Fruit fly (Drosophila melanogaster) whole organism, embryonic: ENCODE results near the gene dmrt11E.

ENCODE experiments used
- Atf6 ChIP-seq: fragments of 200-800 bp; sonication (Bioruptor generic); IDR thresholded peaks from 2 replicates; pipeline ENCODE4 v1.3.6; 2022; ENCODE audit warnings: missing biosample characterization, missing genetic modification characterization
- Awh ChIP-seq: fragments of 200-800 bp; sonication (Bioruptor generic); IDR thresholded peaks from 2 replicates; pipeline ENCODE4, ENCODE4 v1.3.6; 2022; ENCODE audit warnings: missing biosample characterization, missing genetic modification characterization
- B-H2 ChIP-seq: fragments of 200-800 bp; sonication (Bioruptor generic); optimal IDR thresholded peaks from 2 replicates; lab custom pipeline; 2018; ENCODE audit warnings: missing biosample characterization, mild to moderate bottlenecking, missing genetic modification characterization
- Bdp1 ChIP-seq: fragments of 200-800 bp; sonication (Bioruptor generic); optimal IDR thresholded peaks from 3 replicates; lab custom pipeline; 2016; ENCODE audit warnings: missing biosample characterization, missing genetic modification characterization
- CG11695 ChIP-seq: fragments of 200-800 bp; sonication (Bioruptor generic); IDR thresholded peaks from 3 replicates; pipeline ENCODE4 v1.3.6; 2022; ENCODE audit warnings: missing biosample characterization, missing genetic modification characterization
- CG12391 ChIP-seq: fragments of 200-800 bp; sonication (Bioruptor generic); optimal IDR thresholded peaks from 3 replicates; lab custom pipeline; 2018; ENCODE audit warnings: missing biosample characterization, mild to moderate bottlenecking, missing genetic modification characterization, moderate library complexity
- CG12769 ChIP-seq: fragments of 200-800 bp; sonication (Bioruptor generic); optimal IDR thresholded peaks from 2 replicates; lab custom pipeline; 2019; ENCODE audit warnings: missing biosample characterization, mild to moderate bottlenecking, missing genetic modification characterization, moderate library complexity
- CG14014 ChIP-seq: fragments of 200-800 bp; sonication (Bioruptor generic); IDR thresholded peaks from 2 replicates; pipeline ENCODE4 v1.3.6; 2022; ENCODE audit warnings: missing biosample characterization, missing genetic modification characterization
- CG1529 ChIP-seq: fragments of 200-800 bp; sonication (Bioruptor generic); optimal IDR thresholded peaks from 3 replicates; lab custom pipeline; 2018; ENCODE audit warnings: missing biosample characterization, missing genetic modification characterization
- CG15479 ChIP-seq: fragments of 200-800 bp; sonication (Bioruptor generic); optimal IDR thresholded peaks from 3 replicates; lab custom pipeline; 2019; ENCODE audit warnings: missing biosample characterization, mild to moderate bottlenecking, missing genetic modification characterization, moderate library complexity
- CG15601 ChIP-seq: fragments of 200-800 bp; sonication (Bioruptor generic); optimal IDR thresholded peaks from 3 replicates; lab custom pipeline; 2019; ENCODE audit warnings: missing biosample characterization, mild to moderate bottlenecking, missing genetic modification characterization, moderate library complexity
- CG16779 ChIP-seq: fragments of 200-800 bp; sonication (Bioruptor generic); IDR thresholded peaks from 2 replicates; pipeline ENCODE4 v1.3.6; 2022; ENCODE audit warnings: missing biosample characterization, missing genetic modification characterization
- CG2120 ChIP-seq: fragments of 200-800 bp; sonication (Bioruptor generic); optimal IDR thresholded peaks from 3 replicates; lab custom pipeline; 2016; ENCODE audit warnings: missing biosample characterization, missing genetic modification characterization
- CG30020 ChIP-seq: fragments of 200-800 bp; optimal IDR thresholded peaks from 2 replicates; lab custom pipeline; 2019; ENCODE audit warnings: missing biosample characterization, mild to moderate bottlenecking, missing genetic modification characterization, moderate library complexity
- CG6254 ChIP-seq: fragments of 200-800 bp; sonication (Bioruptor generic); optimal IDR thresholded peaks from 3 replicates; lab custom pipeline; 2017; ENCODE audit warnings: mild to moderate bottlenecking, missing biosample characterization, missing genetic modification reagents, missing genetic modification characterization
- CG6654 ChIP-seq: fragments of 200-800 bp; sonication (Bioruptor generic); optimal IDR thresholded peaks from 2 replicates; lab custom pipeline; 2017; ENCODE audit warnings: missing biosample characterization, mild to moderate bottlenecking, missing genetic modification characterization
- CG7271 ChIP-seq: fragments of 200-800 bp; sonication (Bioruptor generic); optimal IDR thresholded peaks from 2 replicates; lab custom pipeline; 2018; ENCODE audit warnings: missing biosample characterization, mild to moderate bottlenecking, missing genetic modification characterization, moderate library complexity
- CG9609 ChIP-seq: fragments of 200-800 bp; sonication (Bioruptor generic); optimal IDR thresholded peaks from 3 replicates; lab custom pipeline; 2016; ENCODE audit warnings: missing biosample characterization, missing genetic modification characterization
- CrebB ChIP-seq: fragments of 200-800 bp; sonication (Bioruptor generic); optimal IDR thresholded peaks from 3 replicates; lab custom pipeline; 2018; ENCODE audit warnings: missing biosample characterization, mild to moderate bottlenecking, missing genetic modification characterization
- Doc2 ChIP-seq: fragments of 200-800 bp; sonication (Bioruptor generic); IDR thresholded peaks from 2 replicates; pipeline ENCODE4 v1.3.6; 2022; ENCODE audit warnings: missing biosample characterization, missing genetic modification characterization
- E2f1 ChIP-seq: fragments of 200-800 bp; sonication (Bioruptor generic); IDR thresholded peaks from 2 replicates; pipeline ENCODE4 v1.3.6; 2022; ENCODE audit warnings: missing biosample characterization, missing genetic modification characterization
- Ets65A ChIP-seq: fragments of 200-800 bp; sonication (Bioruptor generic); peaks from one replicate; lab custom pipeline; 2016; ENCODE audit warnings: missing biosample characterization, missing genetic modification characterization
- GATAe ChIP-seq: fragments of 200-800 bp; sonication (Bioruptor generic); conservative IDR thresholded peaks from 2 replicates; pipeline ENCODE4 v1.3.6; 2022; ENCODE audit warnings: missing biosample characterization, missing genetic modification characterization
- HHEX ChIP-seq: fragments of 200-800 bp; sonication (Bioruptor generic); optimal IDR thresholded peaks from 3 replicates; lab custom pipeline; 2017; ENCODE audit warnings: missing biosample characterization, mild to moderate bottlenecking, missing genetic modification characterization, missing genetic modification reagents
- HmgD ChIP-seq: fragments of 200-800 bp; sonication (Bioruptor generic); optimal IDR thresholded peaks from 3 replicates; lab custom pipeline; 2016; ENCODE audit warnings: missing biosample characterization, missing genetic modification characterization
- HmgZ ChIP-seq: fragments of 200-800 bp; sonication (Bioruptor generic); optimal IDR thresholded peaks from 2 replicates; lab custom pipeline; 2018; ENCODE audit warnings: missing biosample characterization, mild to moderate bottlenecking, missing genetic modification characterization
- Med ChIP-seq: fragments of 200-800 bp; sonication (Bioruptor generic); peaks from one replicate; lab custom pipeline; 2016; ENCODE audit warnings: missing biosample characterization, missing genetic modification characterization, mild to moderate bottlenecking, inconsistent platforms, moderate library complexity
- NK7.1 ChIP-seq: fragments of 200-800 bp; sonication (Bioruptor generic); optimal IDR thresholded peaks from 3 replicates; lab custom pipeline; 2016; ENCODE audit warnings: missing biosample characterization, missing genetic modification characterization
- NfI ChIP-seq: fragments of 200-800 bp; sonication (Bioruptor generic); optimal IDR thresholded peaks from 3 replicates; lab custom pipeline; 2018; ENCODE audit warnings: missing biosample characterization, mild to moderate bottlenecking, missing genetic modification characterization, moderate library complexity
- PHDP ChIP-seq: fragments of 200-800 bp; sonication (Bioruptor generic); optimal IDR thresholded peaks from 3 replicates; lab custom pipeline; 2018; ENCODE audit warnings: missing biosample characterization, mild to moderate bottlenecking, missing genetic modification characterization, moderate library complexity
- Pdp1 ChIP-seq, 2 experiments: fragments of 200-800 bp; sonication (Bioruptor generic); optimal IDR thresholded peaks; 3 replicates each; lab custom pipeline; 2016; ENCODE audit warnings: missing biosample characterization in 2 of 2, missing genetic modification characterization in 2 of 2, mild to moderate bottlenecking in 1 of 2, moderate library complexity in 1 of 2
- Poxn ChIP-seq: fragments of 200-800 bp; sonication (Bioruptor generic); IDR thresholded peaks from 2 replicates; pipeline ENCODE4 v1.3.6; 2022; ENCODE audit warnings: missing biosample characterization, missing genetic modification characterization
- Six4 ChIP-seq: fragments of 200-800 bp; sonication (Bioruptor generic); optimal IDR thresholded peaks from 2 replicates; lab custom pipeline; 2016; ENCODE audit warnings: missing biosample characterization, missing genetic modification characterization
- Trl ChIP-seq, 3 experiments: fragments of >200 bp in 2 of 3; fragments of 200-800 bp in 1 of 3; sonication (Bioruptor generic) in 1 of 3; optimal IDR thresholded peaks; 2 replicates in 1 of 3; 3 replicates in 2 of 3; lab custom pipeline; 2016 to 2017; ENCODE audit warnings: missing biosample characterization in 1 of 3, missing genetic modification characterization in 1 of 3
- ab ChIP-seq: fragments of 200-800 bp; sonication (Bioruptor generic); optimal IDR thresholded peaks from 2 replicates; lab custom pipeline; 2016; ENCODE audit warnings: missing biosample characterization, missing genetic modification characterization
- bigmax ChIP-seq: fragments of 200-800 bp; sonication (Bioruptor generic); optimal IDR thresholded peaks from 2 replicates; lab custom pipeline; 2018; ENCODE audit warnings: missing biosample characterization, mild to moderate bottlenecking, missing genetic modification characterization
- cas ChIP-seq: fragments of 200-800 bp; sonication (Bioruptor generic); IDR thresholded peaks from 2 replicates; pipeline ENCODE4 v1.3.6; 2022; ENCODE audit warnings: missing biosample characterization, missing genetic modification characterization
- dmrt11E ChIP-seq: fragments of 200-800 bp; sonication (Bioruptor generic); optimal IDR thresholded peaks from 3 replicates; lab custom pipeline; 2018; ENCODE audit warnings: missing biosample characterization, mild to moderate bottlenecking, missing genetic modification characterization, moderate library complexity
- dpn ChIP-seq, 2 experiments: fragments of 200-800 bp; sonication (Bioruptor generic); optimal IDR thresholded peaks; 3 replicates each; lab custom pipeline; 2016; ENCODE audit warnings: missing biosample characterization in 2 of 2, missing genetic modification characterization in 2 of 2
- ewg ChIP-seq: fragments of 200-800 bp; sonication (Bioruptor generic); optimal IDR thresholded peaks from 3 replicates; lab custom pipeline; 2017; ENCODE audit warnings: mild to moderate bottlenecking, missing biosample characterization, missing genetic modification reagents, missing genetic modification characterization
- fu2 ChIP-seq: fragments of 200-800 bp; sonication (Bioruptor generic); optimal IDR thresholded peaks from 2 replicates; lab custom pipeline; 2016; ENCODE audit warnings: missing biosample characterization, missing genetic modification characterization
- hkb ChIP-seq, 2 experiments: fragments of 200-800 bp in 1 of 2; fragments of >200 bp in 1 of 2; sonication (Bioruptor generic) in 1 of 2; IDR thresholded peaks in 1 of 2; optimal IDR thresholded peaks in 1 of 2; 2 replicates each; pipeline versions ENCODE4 v1.3.6 to Lab custom; 2017 to 2022; ENCODE audit warnings: missing biosample characterization in 1 of 2, missing genetic modification characterization in 1 of 2
- hth ChIP-seq: fragments of >200 bp; optimal IDR thresholded peaks from 2 replicates; lab custom pipeline; 2017; ENCODE audit warnings: inconsistent platforms
- ind ChIP-seq: fragments of 200-800 bp; sonication (Bioruptor generic); optimal IDR thresholded peaks from 3 replicates; lab custom pipeline; 2016; ENCODE audit warnings: missing biosample characterization, missing genetic modification characterization
- lilli ChIP-seq: fragments of 200-800 bp; sonication (Bioruptor generic); optimal IDR thresholded peaks from 3 replicates; lab custom pipeline; 2016; ENCODE audit warnings: missing biosample characterization, missing genetic modification characterization
- pzg ChIP-seq: fragments of 200-800 bp; sonication (Bioruptor generic); optimal IDR thresholded peaks from 3 replicates; lab custom pipeline; 2018; ENCODE audit warnings: missing biosample characterization, mild to moderate bottlenecking, missing genetic modification characterization, moderate library complexity
- row ChIP-seq: fragments of 200-800 bp; sonication (Bioruptor generic); IDR thresholded peaks from 3 replicates; pipeline ENCODE4 v1.3.6; 2022; ENCODE audit warnings: missing biosample characterization, missing genetic modification characterization
- slp2 ChIP-seq: fragments of 200-800 bp; sonication (Bioruptor generic); optimal IDR thresholded peaks from 2 replicates; lab custom pipeline; 2016; ENCODE audit warnings: missing biosample characterization, missing genetic modification characterization
- tup ChIP-seq: fragments of 200-800 bp; sonication (Bioruptor generic); optimal IDR thresholded peaks from 2 replicates; lab custom pipeline; 2016; ENCODE audit warnings: missing biosample characterization, mild to moderate bottlenecking, missing genetic modification characterization, moderate library complexity

dmrt11E gene

DNA sequence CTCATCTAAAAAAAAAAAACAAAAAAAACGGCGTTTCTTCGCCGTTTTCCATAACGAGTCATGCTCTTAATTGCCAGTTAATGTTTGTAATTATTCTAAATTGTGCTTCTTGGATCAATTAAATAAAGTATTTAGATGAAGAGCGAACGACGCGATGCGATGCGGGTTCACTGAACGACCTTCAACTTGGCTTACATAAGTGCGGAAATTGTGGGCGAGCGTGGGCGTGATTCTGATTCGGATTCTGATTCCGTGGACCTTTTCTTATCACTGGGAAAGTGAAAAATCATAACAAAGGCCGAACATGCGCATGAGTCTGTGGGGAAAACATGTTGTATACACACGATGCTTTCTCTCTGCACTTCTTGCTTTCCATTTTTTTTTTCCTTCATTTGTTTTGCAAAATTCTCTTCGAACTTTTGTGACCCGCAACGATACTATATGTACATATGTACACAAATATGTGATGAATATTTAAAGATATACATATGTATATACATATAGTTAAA, 7.6 kb downstream of the dmrt11E start:
- TF ChIP-seq fu2 (no peak), ewg (GFP tag; lab: Kevin White, UChicago) (peak; percentile 51), Pdp1 (GFP tag; optimal IDR thresholded peaks at IDR 0.05; lab: Kevin White, UChicago) (peak in 1 of 2 experiments; percentile 62), CG15601 (tag; lab: Kevin White, UChicago) (no peak), tup (GFP tag; lab: Kevin White, UChicago) (no peak), CrebB (tag; lab: Kevin White, UChicago) (no peak)

DNA sequence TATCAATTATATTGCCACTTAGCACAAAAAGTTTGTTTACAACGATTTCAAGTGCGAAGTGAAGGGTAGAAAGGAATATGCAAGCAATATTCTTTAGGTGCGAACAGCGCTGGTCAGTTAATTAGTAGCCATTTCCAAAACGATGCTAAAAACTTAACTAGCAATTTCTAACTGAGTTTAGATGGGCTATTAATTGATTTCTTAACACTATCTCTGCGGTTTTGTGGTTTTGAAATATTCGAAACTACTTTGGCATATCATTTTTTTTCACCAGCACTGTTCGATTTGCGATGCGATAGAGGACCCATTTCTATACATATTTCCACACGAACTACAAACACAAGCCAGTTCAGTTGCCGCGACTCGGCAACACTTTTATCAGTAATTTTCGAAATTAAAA, 8.5 kb downstream of the dmrt11E start:
- TF ChIP-seq lilli (GFP tag; lab: Kevin White, UChicago), result peak; percentile 49
- no peak for TF ChIP-seq HmgD (GFP tag; lab: Kevin White, UChicago)
- peak; percentile 27 for TF ChIP-seq HHEX (GFP tag; lab: Kevin White, UChicago)
- TF ChIP-seq hkb (optimal IDR thresholded peaks at IDR 0.05; lab: Kevin White, UChicago), result no peak
- peak; percentile 25; the same call in 1 of the 2 replicates for TF ChIP-seq hkb (GFP tag; IDR thresholded peaks at IDR 0.05; lab: Robert Waterston, UW)
- TF ChIP-seq CG12391, result no peak
- TF ChIP-seq bigmax (GFP tag; lab: Kevin White, UChicago), result no peak
- peak; percentile 16; the same call in 1 of the 2 replicates for TF ChIP-seq CG14014 (GFP tag; lab: Robert Waterston, UW)
- TF ChIP-seq hth (lab: Kevin White, UChicago), result no peak
- TF ChIP-seq CG16779 (GFP tag; lab: Robert Waterston, UW), result no peak
- peak; percentile 19 for TF ChIP-seq HmgZ (tag; lab: Kevin White, UChicago)
- peak; percentile 46 for TF ChIP-seq CG12769 (tag; lab: Kevin White, UChicago)
- TF ChIP-seq slp2 (GFP tag; lab: Kevin White, UChicago), result no peak
- peak; percentile 3 for TF ChIP-seq ind (GFP tag; lab: Kevin White, UChicago)
- peak; percentile 30; the same call in 1 of the 2 replicates for TF ChIP-seq Atf6
- TF ChIP-seq Bdp1 (GFP tag; lab: Kevin White, UChicago), result no peak
- no peak for TF ChIP-seq NK7.1 (GFP tag; lab: Kevin White, UChicago)
- no peak for TF ChIP-seq ab (GFP tag; lab: Kevin White, UChicago)
- no peak for TF ChIP-seq CG1529
- TF ChIP-seq dmrt11E (tag; lab: Kevin White, UChicago), result no peak
- peak; percentile 51; the same call in 2 of the 3 replicates for TF ChIP-seq row (GFP tag; lab: Robert Waterston, UW)
- TF ChIP-seq CG30020 (tag; lab: Kevin White, UChicago), result no peak
- 0 out of 3 replicates have a peak, but pooled peaks have one; percentile 42 for TF ChIP-seq CG11695 (GFP tag; lab: Robert Waterston, UW)
- TF ChIP-seq pzg (GFP tag; lab: Kevin White, UChicago), result no peak
- peak; percentile 86 for TF ChIP-seq Med (GFP tag; lab: Kevin White, UChicago)
- no peak for TF ChIP-seq Poxn
- TF ChIP-seq CG6654, result no peak
- no peak for TF ChIP-seq Awh
- TF ChIP-seq cas, result no peak
- no peak for TF ChIP-seq CG7271 (tag; lab: Kevin White, UChicago)
- peak; percentile 71 for TF ChIP-seq CG2120 (GFP tag; lab: Kevin White, UChicago)
- TF ChIP-seq dpn (GFP tag; optimal IDR thresholded peaks at IDR 0.05; lab: Kevin White, UChicago), result no peak
- peak; percentile 17; the same call in 1 of the 2 replicates for TF ChIP-seq E2f1 (GFP tag; lab: Robert Waterston, UW)
- TF ChIP-seq NfI (GFP tag; lab: Kevin White, UChicago), result no peak
- TF ChIP-seq CG15479 (GFP tag; lab: Kevin White, UChicago), result no peak
- no peak for TF ChIP-seq B-H2
- no peak for TF ChIP-seq CG6254 (GFP tag; lab: Kevin White, UChicago)
- peak; percentile 11 for TF ChIP-seq PHDP (tag; lab: Kevin White, UChicago)
- TF ChIP-seq CG9609 (GFP tag; lab: Kevin White, UChicago), result peak; percentile 15
- no peak for TF ChIP-seq Trl (optimal IDR thresholded peaks at IDR 0.05; lab: Kevin White, UChicago)
- peak; percentile 21 for TF ChIP-seq Trl (GFP tag; optimal IDR thresholded peaks at IDR 0.05; lab: Kevin White, UChicago)
- no peak for TF ChIP-seq Ets65A
- no peak for TF ChIP-seq GATAe (GFP tag; lab: Robert Waterston, UW)
- TF ChIP-seq Doc2 (GFP tag; lab: Robert Waterston, UW), result no peak
- TF ChIP-seq Six4 (GFP tag; lab: Kevin White, UChicago), result no peak
